Worm (Caenorhabditis elegans): ENCODE data around the gene B0457.2.

- TF ChIP-seq F49E8.2 (tag; optimal IDR thresholded peaks at IDR 0.05; ENCODE audit: borderline replicate concordance) = no peak
- TF ChIP-seq ceh-82 (tag; optimal IDR thresholded peaks at IDR 0.05) = no peak
- TF ChIP-seq ama-1 (optimal IDR thresholded peaks at IDR 0.05) = no peak
- TF ChIP-seq unc-62 (GFP tag; optimal IDR thresholded peaks at IDR 0.05 in 1 of 2) = peak in 1 of 2 experiments; percentile 93
- TF ChIP-seq unc-62 (tag; optimal IDR thresholded peaks at IDR 0.05) = no peak
- TF ChIP-seq nhr-77 (tag; optimal IDR thresholded peaks at IDR 0.05) = no peak
- no peak for TF ChIP-seq nhr-76 (tag; optimal IDR thresholded peaks at IDR 0.05)
- TF ChIP-seq ZK546.5 (tag; optimal IDR thresholded peaks at IDR 0.05) = no peak
- TF ChIP-seq zfp-3 (GFP tag; conservative IDR thresholded peaks at IDR 0.05) = no peak
- no peak for TF ChIP-seq dpl-1 (GFP tag; optimal IDR thresholded peaks at IDR 0.05)
- no peak for TF ChIP-seq nhr-25 (tag; optimal IDR thresholded peaks at IDR 0.05; ENCODE audit: borderline replicate concordance, insufficient read depth)
- TF ChIP-seq daf-19 (GFP tag; conservative IDR thresholded peaks at IDR 0.05) = no peak
- no peak for TF ChIP-seq unc-39 (tag; optimal IDR thresholded peaks at IDR 0.05)
- TF ChIP-seq mes-2 (tag; optimal IDR thresholded peaks at IDR 0.05; ENCODE audit: poor library complexity, severe bottlenecking) = no peak
Measured at ce11 chrII:8959081-8959480, 32.7 kb upstream of the B0457.2 start.
